Worm (Caenorhabditis elegans): ENCODE measurements around the gene F09F7.6.

- TF ChIP-seq ztf-23 (GFP tag; IDR thresholded peaks at IDR 0.05) (no peak), T22C8.4 (GFP tag; IDR thresholded peaks at IDR 0.05) (no peak), flt-1 (GFP tag; IDR thresholded peaks at IDR 0.05) (no peak), ztf-29 (GFP tag; IDR thresholded peaks at IDR 0.05) (no peak), tab-1 (GFP tag; IDR thresholded peaks at IDR 0.05) (no peak), cog-1 (tag; optimal IDR thresholded peaks at IDR 0.05) (no peak), klf-2 (GFP tag; conservative IDR thresholded peaks at IDR 0.05) (no peak), ref-1 (GFP tag; conservative IDR thresholded peaks at IDR 0.05) (no peak), med-1 (GFP tag; optimal IDR thresholded peaks at IDR 0.05; ENCODE audit: insufficient read depth) (no peak)
Observed at ce11 chrIII:5503669-5504068, 48.3 kb downstream of the F09F7.6 start.

Measured in whole organism, midembryonic.